Worm (Caenorhabditis elegans) whole organism, young adult: ENCODE data around the gene C30F2.2.
A peak's percentile ranks its signal among the peaks of the same experiment; 100 is the strongest.

ENCODE experiments used
- B0336.3 ChIP-seq: fragments of 200-800 bp; sonication (Bioruptor generic); IDR thresholded peaks from 2 replicates; pipeline ENCODE4 v1.3.6; 2022; ENCODE audit warnings: missing genetic modification characterization, missing compliant biosample characterization
- C17E4.6 ChIP-seq: fragments of 200-800 bp; sonication (Bioruptor generic); IDR thresholded peaks from 2 replicates; pipeline ENCODE4 v1.3.6; 2022; ENCODE audit warnings: missing genetic modification reagents, missing genetic modification characterization, missing compliant biosample characterization
- F22D6.2 ChIP-seq: sonication (generic microtip); optimal IDR thresholded peaks from 2 replicates; lab custom pipeline; 2016; ENCODE audit warnings: mild to moderate bottlenecking, missing genetic modification characterization, missing compliant biosample characterization
- F23B12.7 ChIP-seq: sonication (generic microtip); optimal IDR thresholded peaks from 2 replicates; lab custom pipeline; 2017; ENCODE audit warnings: missing genetic modification characterization, mild to moderate bottlenecking, missing compliant biosample characterization, antibody characterized with exemption, moderate library complexity; ENCODE audit not compliant: insufficient read depth
- F37B4.10 ChIP-seq: fragments of 200-800 bp; sonication (Bioruptor generic); IDR thresholded peaks from 2 replicates; pipeline ENCODE4 v1.3.6; 2022; ENCODE audit warnings: missing genetic modification characterization, missing compliant biosample characterization
- F39B2.1 ChIP-seq: fragments of 200-800 bp; sonication (Bioruptor generic); IDR thresholded peaks from 2 replicates; pipeline ENCODE4 v1.3.6; 2022; ENCODE audit warnings: missing genetic modification reagents, missing genetic modification characterization, missing compliant biosample characterization
- F49E8.2 ChIP-seq: sonication (generic microtip); optimal IDR thresholded peaks from 3 replicates; lab custom pipeline; 2017; ENCODE audit warnings: missing genetic modification characterization, mild to moderate bottlenecking, missing compliant biosample characterization, antibody characterized with exemption, moderate library complexity; ENCODE audit not compliant: insufficient read depth
- F57A8.1 ChIP-seq: fragments of 200-800 bp; sonication (Bioruptor generic); optimal IDR thresholded peaks from 2 replicates; lab custom pipeline; 2018; ENCODE audit warnings: mild to moderate bottlenecking, missing genetic modification characterization, moderate library complexity, missing compliant biosample characterization
- K11D2.4 ChIP-seq: fragments of 200-800 bp; sonication (Bioruptor generic); IDR thresholded peaks from 2 replicates; pipeline ENCODE4 v1.3.6; 2022; ENCODE audit warnings: missing genetic modification reagents, missing genetic modification characterization, missing compliant biosample characterization
- T07F8.4 ChIP-seq: sonication (generic microtip); optimal IDR thresholded peaks from 2 replicates; lab custom pipeline; 2016; ENCODE audit warnings: mild to moderate bottlenecking, missing genetic modification characterization, moderate library complexity, missing compliant biosample characterization
- Y53G8AR.9 ChIP-seq: fragments of 200-800 bp; sonication (Bioruptor generic); conservative IDR thresholded peaks from 2 replicates; pipeline ENCODE4 v1.3.6; 2022; ENCODE audit warnings: missing genetic modification reagents, missing genetic modification characterization, missing compliant biosample characterization
- Y56A3A.18 ChIP-seq: fragments of 200-800 bp; sonication (Bioruptor generic); IDR thresholded peaks from 2 replicates; pipeline ENCODE4 v1.3.6; 2022; ENCODE audit warnings: missing genetic modification reagents, missing genetic modification characterization, missing compliant biosample characterization
- Y67H2A.10 ChIP-seq: fragments of 200-800 bp; sonication (Bioruptor generic); conservative IDR thresholded peaks from 2 replicates; pipeline ENCODE4 v1.3.6; 2022; ENCODE audit warnings: missing genetic modification reagents, missing genetic modification characterization, missing compliant biosample characterization
- Y79H2A.3 ChIP-seq: fragments of 200-800 bp; sonication (Bioruptor generic); conservative IDR thresholded peaks from 2 replicates; pipeline ENCODE4 v1.3.6; 2022; ENCODE audit warnings: missing genetic modification reagents, missing genetic modification characterization, missing compliant biosample characterization
- Y95B8A.8 ChIP-seq: fragments of 200-800 bp; sonication (Bioruptor generic); IDR thresholded peaks from 2 replicates; pipeline ENCODE4 v1.3.6; 2022; ENCODE audit warnings: missing genetic modification reagents, missing genetic modification characterization, missing compliant biosample characterization
- ZK185.1 ChIP-seq: sonication (generic microtip); optimal IDR thresholded peaks from 2 replicates; lab custom pipeline; 2016; ENCODE audit warnings: mild to moderate bottlenecking, missing genetic modification characterization, missing compliant biosample characterization; ENCODE audit not compliant: poor library complexity, severe bottlenecking
- athp-1 ChIP-seq: sonication (generic microtip); optimal IDR thresholded peaks from 2 replicates; lab custom pipeline; 2017; ENCODE audit warnings: mild to moderate bottlenecking, missing genetic modification characterization, missing compliant biosample characterization
- bed-2 ChIP-seq: fragments of 200-800 bp; sonication (Bioruptor generic); IDR thresholded peaks from 2 replicates; pipeline ENCODE4 v1.3.6; 2022; ENCODE audit warnings: missing genetic modification reagents, missing genetic modification characterization, missing compliant biosample characterization
- ccch-3 ChIP-seq: fragments of 200-800 bp; sonication (Bioruptor generic); optimal IDR thresholded peaks from 2 replicates; lab custom pipeline; 2018; ENCODE audit warnings: mild to moderate bottlenecking, missing genetic modification characterization, missing compliant biosample characterization
- ceh-40 ChIP-seq: fragments of 200-800 bp; sonication (Bioruptor generic); IDR thresholded peaks from 2 replicates; pipeline ENCODE4 v1.3.6; 2022; ENCODE audit warnings: missing genetic modification characterization, missing compliant biosample characterization
- chd-7 ChIP-seq: sonication (generic microtip); optimal IDR thresholded peaks from 2 replicates; lab custom pipeline; 2016; ENCODE audit warnings: mild to moderate bottlenecking, missing genetic modification characterization, moderate library complexity, missing compliant biosample characterization
- dpl-1 ChIP-seq: fragments of 150-350 bp; optimal IDR thresholded peaks from 2 replicates; lab custom pipeline; 2014; ENCODE audit warnings: missing biosample characterization, missing genetic modification reagents, missing genetic modification characterization
- egrh-3 ChIP-seq: fragments of 200-800 bp; sonication (Bioruptor generic); IDR thresholded peaks from 2 replicates; pipeline ENCODE4 v1.3.6; 2022; ENCODE audit warnings: missing genetic modification reagents, missing genetic modification characterization, missing compliant biosample characterization
- ets-4 ChIP-seq: fragments of 200-800 bp; sonication (Bioruptor generic); optimal IDR thresholded peaks from 2 replicates; lab custom pipeline; 2018; ENCODE audit warnings: mild to moderate bottlenecking, missing genetic modification characterization, missing compliant biosample characterization
- him-1 ChIP-seq: sonication (generic microtip); optimal IDR thresholded peaks from 2 replicates; lab custom pipeline; 2016; ENCODE audit warnings: missing genotype, missing genetic modification reagents, missing genetic modification characterization, missing compliant biosample characterization
- hlh-26 ChIP-seq: fragments of 200-800 bp; sonication (Bioruptor generic); conservative IDR thresholded peaks from 2 replicates; pipeline ENCODE4 v1.3.6; 2022; ENCODE audit warnings: missing genetic modification reagents, missing genetic modification characterization, missing compliant biosample characterization
- let-607 ChIP-seq, 2 experiments: fragments of 200-800 bp in 1 of 2; sonication (Bioruptor generic) in 1 of 2; sonication (generic microtip) in 1 of 2; optimal IDR thresholded peaks; 2 replicates each; lab custom pipeline; 2016 to 2018; ENCODE audit warnings: mild to moderate bottlenecking in 2 of 2, missing compliant biosample characterization in 2 of 2, missing genetic modification characterization in 2 of 2, moderate library complexity in 2 of 2, missing genotype in 1 of 2
- lin-40 ChIP-seq: sonication (generic microtip); optimal IDR thresholded peaks from 2 replicates; lab custom pipeline; 2016; ENCODE audit warnings: missing genetic modification characterization, mild to moderate bottlenecking, missing compliant biosample characterization, missing genotype, missing genetic modification reagents
- lin-54 ChIP-seq: fragments of 200-800 bp; sonication (Bioruptor generic); optimal IDR thresholded peaks from 2 replicates; lab custom pipeline; 2018; ENCODE audit warnings: mild to moderate bottlenecking, missing genetic modification characterization, missing compliant biosample characterization
- lir-1 ChIP-seq: fragments of 200-800 bp; sonication (Bioruptor generic); conservative IDR thresholded peaks from 2 replicates; pipeline ENCODE4 v1.3.6; 2022; ENCODE audit warnings: missing genetic modification reagents, missing genetic modification characterization, missing compliant biosample characterization
- madf-10 ChIP-seq: sonication (generic microtip); optimal IDR thresholded peaks from 2 replicates; lab custom pipeline; 2016; ENCODE audit warnings: mild to moderate bottlenecking, missing genetic modification characterization, missing compliant biosample characterization
- madf-6 ChIP-seq: fragments of 200-800 bp; sonication (Bioruptor generic); IDR thresholded peaks from 2 replicates; pipeline ENCODE4 v1.3.6; 2022; ENCODE audit warnings: missing genetic modification reagents, missing genetic modification characterization, missing compliant biosample characterization
- madf-8 ChIP-seq: fragments of 200-800 bp; sonication (Bioruptor generic); conservative IDR thresholded peaks from 2 replicates; pipeline ENCODE4 v1.3.6; 2022; ENCODE audit warnings: missing genetic modification reagents, missing genetic modification characterization, missing compliant biosample characterization
- mel-28 ChIP-seq: sonication (generic microtip); optimal IDR thresholded peaks from 2 replicates; lab custom pipeline; 2016; ENCODE audit warnings: borderline replicate concordance, mild to moderate bottlenecking, missing genetic modification characterization, missing compliant biosample characterization
- nfya-1 ChIP-seq: sonication (generic microtip); optimal IDR thresholded peaks from 2 replicates; lab custom pipeline; 2017; ENCODE audit warnings: antibody characterized with exemption, missing compliant biosample characterization, missing genetic modification characterization, borderline replicate concordance; ENCODE audit not compliant: insufficient read depth
- nfya-2 ChIP-seq: fragments of 200-800 bp; sonication (Bioruptor generic); IDR thresholded peaks from 2 replicates; pipeline ENCODE4 v1.3.6; 2022; ENCODE audit warnings: missing genetic modification reagents, missing genetic modification characterization, missing compliant biosample characterization
- nhr-27 ChIP-seq: fragments of 200-800 bp; sonication (Bioruptor generic); optimal IDR thresholded peaks from 2 replicates; lab custom pipeline; 2018; ENCODE audit warnings: mild to moderate bottlenecking, missing genetic modification characterization, moderate library complexity, missing compliant biosample characterization
- rcor-1 ChIP-seq: fragments of 200-800 bp; sonication (Bioruptor generic); IDR thresholded peaks from 2 replicates; pipeline ENCODE4 v1.3.6; 2022; ENCODE audit warnings: missing genetic modification reagents, missing genetic modification characterization, missing compliant biosample characterization
- repo-1 ChIP-seq: sonication (generic microtip); optimal IDR thresholded peaks from 2 replicates; lab custom pipeline; 2017; ENCODE audit warnings: mild to moderate bottlenecking, missing genetic modification characterization, missing compliant biosample characterization
- rpc-1 ChIP-seq, 2 experiments: fragments of 150-350 bp in 1 of 2; sonication (generic microtip) in 1 of 2; optimal IDR thresholded peaks; 2 replicates each; lab custom pipeline; 2014 to 2018; ENCODE audit warnings: missing biosample characterization in 1 of 2, missing genetic modification characterization in 1 of 2, missing genetic modification reagents in 1 of 2, missing genotype in 1 of 2
- sea-2 ChIP-seq: fragments of 200-800 bp; sonication (Bioruptor generic); IDR thresholded peaks from 2 replicates; pipeline ENCODE4 v1.3.6; 2022; ENCODE audit warnings: missing genetic modification characterization, missing compliant biosample characterization
- snpc-1.1 ChIP-seq: sonication (generic microtip); optimal IDR thresholded peaks from 2 replicates; lab custom pipeline; 2017; ENCODE audit warnings: missing genetic modification characterization, mild to moderate bottlenecking, missing compliant biosample characterization, antibody characterized with exemption, moderate library complexity, missing genotype, missing genetic modification reagents; ENCODE audit not compliant: insufficient read depth
- snpc-1.3 ChIP-seq: sonication (generic microtip); optimal IDR thresholded peaks from 2 replicates; lab custom pipeline; 2017; ENCODE audit warnings: missing genetic modification characterization, mild to moderate bottlenecking, missing compliant biosample characterization, antibody characterized with exemption, moderate library complexity, missing genotype, missing genetic modification reagents; ENCODE audit not compliant: insufficient read depth
- tlf-1 ChIP-seq: fragments of 200-800 bp; sonication (Bioruptor generic); optimal IDR thresholded peaks from 2 replicates; lab custom pipeline; 2018; ENCODE audit warnings: mild to moderate bottlenecking, missing genetic modification characterization, missing compliant biosample characterization
- zim-3 ChIP-seq: sonication (generic microtip); optimal IDR thresholded peaks from 2 replicates; lab custom pipeline; 2017; ENCODE audit warnings: mild to moderate bottlenecking, missing genetic modification characterization, moderate library complexity, missing compliant biosample characterization
- ztf-28 ChIP-seq: fragments of 200-800 bp; sonication (Bioruptor generic); IDR thresholded peaks from 2 replicates; pipeline ENCODE4 v1.3.6; 2022; ENCODE audit warnings: missing genetic modification reagents, missing genetic modification characterization, missing compliant biosample characterization
- ztf-6 ChIP-seq: fragments of 200-800 bp; sonication (Bioruptor generic); IDR thresholded peaks from 2 replicates; pipeline ENCODE4 v1.3.6; 2022; ENCODE audit warnings: missing genetic modification reagents, missing genetic modification characterization, missing compliant biosample characterization

Gene C30F2.2

ce11 chrX:16056404-16056803 is 28.6 kb downstream of the C30F2.2 start (continued):
- TF ChIP-seq hlh-26, result no peak
- TF ChIP-seq let-607 (tag; optimal IDR thresholded peaks at IDR 0.05; lab: Kevin White, UChicago), result peak; percentile 59 to 93
- peak; percentile 15 for TF ChIP-seq snpc-1.3 (tag; lab: Kevin White, UChicago)
- no peak for TF ChIP-seq him-1 (tag; lab: Kevin White, UChicago)
- TF ChIP-seq F23B12.7 (tag; lab: Kevin White, UChicago), result peak; percentile 97
- peak; percentile 6 for TF ChIP-seq zim-3
- peak; percentile 77 for TF ChIP-seq nhr-27 (tag; lab: Kevin White, UChicago)
- peak; percentile 97 for TF ChIP-seq Y53G8AR.9 (GFP tag; lab: Robert Waterston, UW)
- TF ChIP-seq ztf-6, result peak; percentile 93
- peak; percentile 93 for TF ChIP-seq lin-54 (GFP tag; lab: Kevin White, UChicago)
- peak; percentile 99 for TF ChIP-seq lin-40 (tag; lab: Kevin White, UChicago)
- peak; percentile 98 for TF ChIP-seq B0336.3
- peak; percentile 80 for TF ChIP-seq F57A8.1 (GFP tag; lab: Kevin White, UChicago)
- peak; percentile 84 for TF ChIP-seq ccch-3 (GFP tag; lab: Kevin White, UChicago)
- TF ChIP-seq Y95B8A.8 (GFP tag; lab: Robert Waterston, UW), result peak; percentile 40; the same call in 1 of the 2 replicates
- TF ChIP-seq Y79H2A.3 (GFP tag; lab: Robert Waterston, UW), result no peak
- TF ChIP-seq sea-2, result peak; percentile 80; the same call in 1 of the 2 replicates
- peak; percentile 26 for TF ChIP-seq rpc-1 (optimal IDR thresholded peaks at IDR 0.05; lab: Kevin White, UChicago)
- TF ChIP-seq rpc-1 (tag; optimal IDR thresholded peaks at IDR 0.05; lab: Kevin White, UChicago), result no peak
- peak; percentile 98 for TF ChIP-seq repo-1
- TF ChIP-seq madf-8, result no peak
- TF ChIP-seq mel-28 (tag; lab: Kevin White, UChicago), result peak; percentile 78
- TF ChIP-seq egrh-3 (GFP tag; lab: Robert Waterston, UW), result peak; percentile 58
- peak; percentile 97 for TF ChIP-seq madf-10 (tag; lab: Kevin White, UChicago)
- TF ChIP-seq K11D2.4 (GFP tag; lab: Robert Waterston, UW), result peak; percentile 99
- TF ChIP-seq nfya-2 (GFP tag; lab: Robert Waterston, UW), result no peak
- TF ChIP-seq tlf-1, result peak; percentile 97
- peak; percentile 98 for TF ChIP-seq ZK185.1 (tag; lab: Kevin White, UChicago)
- TF ChIP-seq ets-4 (GFP tag; lab: Kevin White, UChicago), result peak; percentile 85
- no peak for TF ChIP-seq nfya-1 (tag; lab: Kevin White, UChicago)
- TF ChIP-seq Y56A3A.18 (GFP tag; lab: Robert Waterston, UW), result peak; percentile 99
- TF ChIP-seq ztf-28 (GFP tag; lab: Robert Waterston, UW), result no peak
- peak; percentile 83 for TF ChIP-seq C17E4.6 (GFP tag; lab: Robert Waterston, UW)
- no peak for TF ChIP-seq madf-6
- TF ChIP-seq rcor-1 (GFP tag; lab: Robert Waterston, UW), result peak; percentile 97
- TF ChIP-seq snpc-1.1 (tag; lab: Kevin White, UChicago), result no peak
- TF ChIP-seq bed-2 (GFP tag; lab: Robert Waterston, UW), result peak; percentile 81; the same call in 1 of the 2 replicates
- TF ChIP-seq F22D6.2 (tag; lab: Kevin White, UChicago), result peak; percentile 97
- TF ChIP-seq F37B4.10 (GFP tag; lab: Robert Waterston, UW), result 0 out of 2 replicates have a peak, but pooled peaks have one; percentile 8
- TF ChIP-seq Y67H2A.10 (GFP tag; lab: Robert Waterston, UW), result peak; percentile 21; the same call in 1 of the 2 replicates
- peak; percentile 92 for TF ChIP-seq chd-7 (tag; lab: Kevin White, UChicago)
- TF ChIP-seq athp-1 (tag; lab: Kevin White, UChicago), result peak; percentile 56
- no peak for TF ChIP-seq F39B2.1 (GFP tag; lab: Robert Waterston, UW)
- no peak for TF ChIP-seq ceh-40 (GFP tag; lab: Robert Waterston, UW)
- TF ChIP-seq F49E8.2 (tag; lab: Kevin White, UChicago), result no peak
- peak; percentile 89 for TF ChIP-seq lir-1
- no peak for TF ChIP-seq dpl-1 (GFP tag; lab: Kevin White, UChicago)
- peak; percentile 95 for TF ChIP-seq T07F8.4 (tag; lab: Kevin White, UChicago)
